Worm (Caenorhabditis elegans): ENCODE data around the gene Y53G8AR.6.

The Y53G8AR.6 gene

ce11 chrIII:3271682-3272081 is 22.9 kb upstream of the Y53G8AR.6 start:
- TF ChIP-seq skn-1 (tag; optimal IDR thresholded peaks at IDR 0.05) = no peak
- TF ChIP-seq nhr-6 (tag; optimal IDR thresholded peaks at IDR 0.05) = peak; percentile 79
- TF ChIP-seq R02D3.7 (tag; optimal IDR thresholded peaks at IDR 0.05) = no peak
- TF ChIP-seq alr-1 (tag; optimal IDR thresholded peaks at IDR 0.05) = no peak
- TF ChIP-seq sem-4 (tag; optimal IDR thresholded peaks at IDR 0.05) = peak; percentile 80
- TF ChIP-seq blmp-1 (tag; optimal IDR thresholded peaks at IDR 0.05; ENCODE audit: insufficient read depth) = peak; percentile 85
- peak; percentile 36 for TF ChIP-seq unc-55 (GFP tag; optimal IDR thresholded peaks at IDR 0.05)
- TF ChIP-seq nhr-10 (tag; optimal IDR thresholded peaks at IDR 0.05) = no peak
- peak; percentile 32 for TF ChIP-seq nhr-21 (tag; optimal IDR thresholded peaks at IDR 0.05)
- no peak for TF ChIP-seq ceh-16 (tag; optimal IDR thresholded peaks at IDR 0.05)
- peak; percentile 67 for TF ChIP-seq sma-3 (GFP tag; optimal IDR thresholded peaks at IDR 0.05)
- no peak for TF ChIP-seq nhr-237 (tag; optimal IDR thresholded peaks at IDR 0.05)
- TF ChIP-seq ama-1 (optimal IDR thresholded peaks at IDR 0.05) = no peak
- TF ChIP-seq ceh-82 (tag; optimal IDR thresholded peaks at IDR 0.05) = no peak
- TF ChIP-seq unc-39 (tag; optimal IDR thresholded peaks at IDR 0.05) = no peak
- TF ChIP-seq lin-39 (tag; optimal IDR thresholded peaks at IDR 0.05) = no peak
- TF ChIP-seq mab-5 (tag; optimal IDR thresholded peaks at IDR 0.05) = no peak
- peak; percentile 19 for TF ChIP-seq egl-27 (tag; optimal IDR thresholded peaks at IDR 0.05)
- TF ChIP-seq nhr-129 (tag; optimal IDR thresholded peaks at IDR 0.05) = peak; percentile 77
- peak; percentile 49 for TF ChIP-seq snpc-4 (tag; optimal IDR thresholded peaks at IDR 0.05)
- TF ChIP-seq sma-9 (GFP tag; optimal IDR thresholded peaks at IDR 0.05) = peak; percentile 63
- TF ChIP-seq sma-9 (tag; optimal IDR thresholded peaks at IDR 0.05) = no peak
- peak; percentile 70 for TF ChIP-seq C34F6.9 (tag; optimal IDR thresholded peaks at IDR 0.05)
- TF ChIP-seq lsy-2 (tag; optimal IDR thresholded peaks at IDR 0.05) = peak; percentile 25 to 77
- TF ChIP-seq nhr-25 (tag; optimal IDR thresholded peaks at IDR 0.05) = peak; percentile 84
- TF ChIP-seq crh-2 (tag; optimal IDR thresholded peaks at IDR 0.05) = peak; percentile 66
- TF ChIP-seq gmeb-1 (tag; optimal IDR thresholded peaks at IDR 0.05) = peak; percentile 24
- no peak for TF ChIP-seq ZK546.5 (tag; optimal IDR thresholded peaks at IDR 0.05)
- TF ChIP-seq nhr-23 (tag; optimal IDR thresholded peaks at IDR 0.05) = no peak
- no peak for TF ChIP-seq elt-3 (tag; optimal IDR thresholded peaks at IDR 0.05)
- TF ChIP-seq F13H6.1 (tag; optimal IDR thresholded peaks at IDR 0.05) = peak; percentile 91
- peak; percentile 40 for TF ChIP-seq lin-13 (GFP tag; optimal IDR thresholded peaks at IDR 0.05)
- TF ChIP-seq mbf-1 (tag; optimal IDR thresholded peaks at IDR 0.05) = no peak
- no peak for TF ChIP-seq ztf-1 (GFP tag; conservative IDR thresholded peaks at IDR 0.05)
- TF ChIP-seq dmd-4 (tag; optimal IDR thresholded peaks at IDR 0.05) = no peak
- TF ChIP-seq fos-1 (tag; optimal IDR thresholded peaks at IDR 0.05) = peak; percentile 48

ce11 chrIII:3273141-3273540 is 21.4 kb upstream of the Y53G8AR.6 start:
- TF ChIP-seq ceh-16 (tag; optimal IDR thresholded peaks at IDR 0.05) = no peak
- TF ChIP-seq peb-1 (tag; optimal IDR thresholded peaks at IDR 0.05) = no peak
- peak; percentile 9 for TF ChIP-seq fos-1 (tag; optimal IDR thresholded peaks at IDR 0.05)
- TF ChIP-seq mbf-1 (tag; optimal IDR thresholded peaks at IDR 0.05) = no peak
- TF ChIP-seq sma-9 (GFP tag; optimal IDR thresholded peaks at IDR 0.05) = peak; percentile 46
- TF ChIP-seq sma-9 (tag; optimal IDR thresholded peaks at IDR 0.05) = no peak
- TF ChIP-seq lin-39 (tag; optimal IDR thresholded peaks at IDR 0.05) = no peak
- no peak for TF ChIP-seq ztf-1 (GFP tag; conservative IDR thresholded peaks at IDR 0.05)
- TF ChIP-seq blmp-1 (tag; optimal IDR thresholded peaks at IDR 0.05; ENCODE audit: insufficient read depth) = peak; percentile 35
- TF ChIP-seq nhr-77 (tag; optimal IDR thresholded peaks at IDR 0.05) = no peak
- no peak for TF ChIP-seq mdl-1 (tag; optimal IDR thresholded peaks at IDR 0.05)
- peak in 1 of 2 experiments; percentile 61 for TF ChIP-seq lsy-2 (tag; optimal IDR thresholded peaks at IDR 0.05)
- no peak for TF ChIP-seq aly-2 (tag; optimal IDR thresholded peaks at IDR 0.05)
- no peak for TF ChIP-seq Y55F3AM.14 (GFP tag; optimal IDR thresholded peaks at IDR 0.05)
- peak; percentile 84 for TF ChIP-seq nhr-129 (tag; optimal IDR thresholded peaks at IDR 0.05)
- no peak for TF ChIP-seq mab-5 (tag; optimal IDR thresholded peaks at IDR 0.05)
- TF ChIP-seq nhr-10 (tag; optimal IDR thresholded peaks at IDR 0.05) = no peak
- TF ChIP-seq gmeb-1 (tag; optimal IDR thresholded peaks at IDR 0.05) = no peak
- TF ChIP-seq dmd-4 (tag; optimal IDR thresholded peaks at IDR 0.05) = no peak
- TF ChIP-seq ama-1 (optimal IDR thresholded peaks at IDR 0.05) = no peak
- TF ChIP-seq ZK546.5 (tag; optimal IDR thresholded peaks at IDR 0.05) = no peak
- no peak for TF ChIP-seq elt-1 (tag; optimal IDR thresholded peaks at IDR 0.05)
- no peak for TF ChIP-seq egl-27 (tag; optimal IDR thresholded peaks at IDR 0.05)
- TF ChIP-seq sma-3 (GFP tag; optimal IDR thresholded peaks at IDR 0.05) = peak; percentile 0
- no peak for TF ChIP-seq nhr-237 (tag; optimal IDR thresholded peaks at IDR 0.05)
- TF ChIP-seq zag-1 (tag; optimal IDR thresholded peaks at IDR 0.05) = no peak
- TF ChIP-seq alr-1 (tag; optimal IDR thresholded peaks at IDR 0.05) = no peak
- no peak for TF ChIP-seq unc-39 (tag; optimal IDR thresholded peaks at IDR 0.05)
- TF ChIP-seq ztf-11 (tag; optimal IDR thresholded peaks at IDR 0.05) = no peak
- no peak for TF ChIP-seq elt-3 (tag; optimal IDR thresholded peaks at IDR 0.05)
- TF ChIP-seq ceh-82 (tag; optimal IDR thresholded peaks at IDR 0.05) = no peak
- no peak for TF ChIP-seq nhr-23 (tag; optimal IDR thresholded peaks at IDR 0.05)
- TF ChIP-seq nhr-25 (tag; optimal IDR thresholded peaks at IDR 0.05) = peak; percentile 53
- TF ChIP-seq skn-1 (tag; optimal IDR thresholded peaks at IDR 0.05) = no peak
- no peak for TF ChIP-seq nhr-6 (tag; optimal IDR thresholded peaks at IDR 0.05)
- TF ChIP-seq sem-4 (tag; optimal IDR thresholded peaks at IDR 0.05) = no peak
- TF ChIP-seq lin-11 (tag; optimal IDR thresholded peaks at IDR 0.05) = no peak
- TF ChIP-seq unc-55 (GFP tag; optimal IDR thresholded peaks at IDR 0.05) = peak; percentile 65
- no peak for TF ChIP-seq snpc-4 (tag; optimal IDR thresholded peaks at IDR 0.05)
- no peak for TF ChIP-seq nhr-11 (tag; optimal IDR thresholded peaks at IDR 0.05)
- TF ChIP-seq nhr-12 (tag; optimal IDR thresholded peaks at IDR 0.05) = no peak
- peak; percentile 31 for TF ChIP-seq crh-2 (tag; optimal IDR thresholded peaks at IDR 0.05)
- TF ChIP-seq unc-62 (GFP tag; optimal IDR thresholded peaks at IDR 0.05) = no peak
- no peak for TF ChIP-seq nhr-21 (tag; optimal IDR thresholded peaks at IDR 0.05)
- TF ChIP-seq C34F6.9 (tag; optimal IDR thresholded peaks at IDR 0.05) = peak; percentile 70
- TF ChIP-seq F13H6.1 (tag; optimal IDR thresholded peaks at IDR 0.05) = peak; percentile 27
- no peak for TF ChIP-seq R02D3.7 (tag; optimal IDR thresholded peaks at IDR 0.05)
